Fruit fly (Drosophila melanogaster): ENCODE data around the gene CG10175.
A peak's percentile ranks its signal among the peaks of the same experiment; 100 is the strongest.

The CG10175 gene

dm6 chr3R:23526069-23526468, 4.7 kb downstream of the CG10175 start (continued):
- TF ChIP-seq Bteb2 (GFP tag; optimal IDR thresholded peaks at IDR 0.05): no peak
- no peak for TF ChIP-seq CG1024 (GFP tag; IDR thresholded peaks at IDR 0.05)
- TF ChIP-seq pho (GFP tag; optimal IDR thresholded peaks at IDR 0.05): no peak
- TF ChIP-seq Sin3A (optimal IDR thresholded peaks at IDR 0.05): no peak
- TF ChIP-seq CG33213 (GFP tag; optimal IDR thresholded peaks at IDR 0.05): no peak
- TF ChIP-seq jing (GFP tag; optimal IDR thresholded peaks at IDR 0.05): no peak
- peak in 1 of 2 experiments; percentile 9 for TF ChIP-seq Pdp1 (GFP tag; optimal IDR thresholded peaks at IDR 0.05)
- peak; percentile 12 for TF ChIP-seq CG5180 (GFP tag; optimal IDR thresholded peaks at IDR 0.05)
- TF ChIP-seq CG4617 (GFP tag; optimal IDR thresholded peaks at IDR 0.05; ENCODE audit: borderline replicate concordance): no peak
- TF ChIP-seq Rx (GFP tag; IDR thresholded peaks at IDR 0.05): no peak
- peak; percentile 66 for TF ChIP-seq row (GFP tag; IDR thresholded peaks at IDR 0.05)
- no peak for TF ChIP-seq cad (GFP tag; optimal IDR thresholded peaks at IDR 0.05)
- no peak for TF ChIP-seq Side (GFP tag; optimal IDR thresholded peaks at IDR 0.05)
- TF ChIP-seq CG18619 (GFP tag; optimal IDR thresholded peaks at IDR 0.05): no peak
- no peak for TF ChIP-seq CG8359 (GFP tag; optimal IDR thresholded peaks at IDR 0.05; ENCODE audit: borderline replicate concordance)
- TF ChIP-seq CG3407 (GFP tag; optimal IDR thresholded peaks at IDR 0.05): no peak
- TF ChIP-seq Adf1 (GFP tag; IDR thresholded peaks at IDR 0.05): no peak
- TF ChIP-seq CG11093 (GFP tag; IDR thresholded peaks at IDR 0.05): no peak
- no peak for TF ChIP-seq CG9797 (GFP tag; optimal IDR thresholded peaks at IDR 0.05)
- TF ChIP-seq klu (GFP tag; IDR thresholded peaks at IDR 0.05): 0 out of 2 replicates have a peak, but pooled peaks have one; percentile 21
- peak; percentile 65 for TF ChIP-seq CG15269 (tag; optimal IDR thresholded peaks at IDR 0.05)
- TF ChIP-seq CG7745 (tag; optimal IDR thresholded peaks at IDR 0.05): no peak
- TF ChIP-seq Eip74EF (GFP tag; optimal IDR thresholded peaks at IDR 0.05): peak in 1 of 2 experiments; percentile 19
- TF ChIP-seq CkIIα-i1 (GFP tag; IDR thresholded peaks at IDR 0.05): no peak
- peak; percentile 25 for TF ChIP-seq Antp (GFP tag; optimal IDR thresholded peaks at IDR 0.05)
- no peak for TF ChIP-seq Oli (tag; optimal IDR thresholded peaks at IDR 0.05)
- TF ChIP-seq CG10654 (GFP tag; optimal IDR thresholded peaks at IDR 0.05): no peak
- no peak for TF ChIP-seq rib (GFP tag; IDR thresholded peaks at IDR 0.05)
- no peak for TF ChIP-seq CG9609 (GFP tag; optimal IDR thresholded peaks at IDR 0.05)
- peak; percentile 27 for TF ChIP-seq ind (GFP tag; optimal IDR thresholded peaks at IDR 0.05)
- peak; percentile 50 for TF ChIP-seq grn (GFP tag; optimal IDR thresholded peaks at IDR 0.05)
- TF ChIP-seq CG7271 (tag; optimal IDR thresholded peaks at IDR 0.05): no peak
- TF ChIP-seq ttk (GFP tag; IDR thresholded peaks at IDR 0.05): 0 out of 2 replicates have a peak, but pooled peaks have one; percentile 35
- no peak for TF ChIP-seq CG17912 (GFP tag; optimal IDR thresholded peaks at IDR 0.05)
- no peak for TF ChIP-seq Nf-YA (GFP tag; IDR thresholded peaks at IDR 0.05)
- peak; percentile 8 for TF ChIP-seq CG13424 (tag; optimal IDR thresholded peaks at IDR 0.05)
- peak; percentile 29 for TF ChIP-seq lab (GFP tag; optimal IDR thresholded peaks at IDR 0.05)
- no peak for TF ChIP-seq CG31365 (tag; optimal IDR thresholded peaks at IDR 0.05)
- peak; percentile 33 for TF ChIP-seq CG32532 (GFP tag; IDR thresholded peaks at IDR 0.05)
- no peak for TF ChIP-seq CG10274 (GFP tag; optimal IDR thresholded peaks at IDR 0.05)
- no peak for TF ChIP-seq inv (GFP tag; IDR thresholded peaks at IDR 0.05; ENCODE audit: partially characterized antibody)
- no peak for TF ChIP-seq NC2β (GFP tag; optimal IDR thresholded peaks at IDR 0.05)
- no peak for TF ChIP-seq Dip3 (GFP tag; optimal IDR thresholded peaks at IDR 0.05)
- no peak for TF ChIP-seq CG3163 (GFP tag; optimal IDR thresholded peaks at IDR 0.05)
- no peak for TF ChIP-seq Hmr (GFP tag; optimal IDR thresholded peaks at IDR 0.05)
- no peak for TF ChIP-seq Atf3 (GFP tag; optimal IDR thresholded peaks at IDR 0.05)
- TF ChIP-seq dysf (GFP tag; IDR thresholded peaks at IDR 0.05): 0 out of 3 replicates have a peak, but pooled peaks have one; percentile 30
- peak; percentile 51 for TF ChIP-seq sob (GFP tag; IDR thresholded peaks at IDR 0.05)
- no peak for TF ChIP-seq aop (GFP tag; IDR thresholded peaks at IDR 0.05)
- no peak for TF ChIP-seq CG12942 (GFP tag; optimal IDR thresholded peaks at IDR 0.05)
- TF ChIP-seq gem (tag; optimal IDR thresholded peaks at IDR 0.05): no peak
- TF ChIP-seq BtbVII (GFP tag; optimal IDR thresholded peaks at IDR 0.05): no peak
